Worm (Caenorhabditis elegans) whole organism, young adult: ENCODE data around the gene sqst-4.

Source experiments
- T26A5.8 ChIP-seq: sonication (generic microtip); optimal IDR thresholded peaks from 2 replicates; lab custom pipeline; 2016; ENCODE audit warnings: missing genetic modification characterization, missing compliant biosample characterization
- ceh-27 ChIP-seq: fragments of 200-800 bp; sonication (Bioruptor generic); optimal IDR thresholded peaks from 2 replicates; lab custom pipeline; 2018; ENCODE audit warnings: mild to moderate bottlenecking, missing genetic modification characterization, moderate library complexity, missing compliant biosample characterization
- ceh-58 ChIP-seq: fragments of 200-800 bp; sonication (Bioruptor generic); IDR thresholded peaks from 2 replicates; pipeline ENCODE4 v1.3.6; 2022; ENCODE audit warnings: missing genetic modification characterization, missing compliant biosample characterization
- dpl-1 ChIP-seq: fragments of 150-350 bp; optimal IDR thresholded peaks from 2 replicates; lab custom pipeline; 2014; ENCODE audit warnings: missing biosample characterization, missing genetic modification reagents, missing genetic modification characterization
- egl-44 ChIP-seq: fragments of 200-800 bp; sonication (Bioruptor generic); IDR thresholded peaks from 2 replicates; pipeline ENCODE4 v1.3.6; 2022; ENCODE audit warnings: missing genetic modification reagents, missing genetic modification characterization, missing compliant biosample characterization
- fkh-3 ChIP-seq: sonication (generic microtip); optimal IDR thresholded peaks from 2 replicates; lab custom pipeline; 2016; ENCODE audit warnings: mild to moderate bottlenecking, missing genetic modification characterization, missing compliant biosample characterization
- gei-17 ChIP-seq: fragments of 200-800 bp; sonication (Bioruptor generic); optimal IDR thresholded peaks from 2 replicates; lab custom pipeline; 2018; ENCODE audit warnings: mild to moderate bottlenecking, missing genetic modification characterization, missing compliant biosample characterization
- nfya-1 ChIP-seq: sonication (generic microtip); optimal IDR thresholded peaks from 2 replicates; lab custom pipeline; 2017; ENCODE audit warnings: antibody characterized with exemption, missing compliant biosample characterization, missing genetic modification characterization, borderline replicate concordance; ENCODE audit not compliant: insufficient read depth
- nfyb-1 ChIP-seq: fragments of 200-800 bp; sonication (Bioruptor generic); IDR thresholded peaks from 2 replicates; pipeline ENCODE4 v1.3.6; 2022; ENCODE audit warnings: missing genetic modification reagents, missing genetic modification characterization, missing compliant biosample characterization
- nhr-27 ChIP-seq: fragments of 200-800 bp; sonication (Bioruptor generic); optimal IDR thresholded peaks from 2 replicates; lab custom pipeline; 2018; ENCODE audit warnings: mild to moderate bottlenecking, missing genetic modification characterization, moderate library complexity, missing compliant biosample characterization
- snpc-4 ChIP-seq, 5 experiments: fragments of 150-350 bp in 1 of 5; sonication (generic microtip) in 4 of 5; optimal IDR thresholded peaks; 2 replicates each; lab custom pipeline; 2014 to 2018; ENCODE audit warnings: missing genetic modification characterization in 5 of 5, missing biosample characterization in 3 of 5, antibody characterized with exemption in 2 of 5, mild to moderate bottlenecking in 2 of 5, missing compliant biosample characterization in 2 of 5, missing genotype in 2 of 5, moderate library complexity in 2 of 5, missing genetic modification reagents in 1 of 5
- unc-62 ChIP-seq: fragments of 150-350 bp; optimal IDR thresholded peaks from 2 replicates; lab custom pipeline; 2014; ENCODE audit warnings: missing biosample characterization, missing genetic modification reagents, missing genetic modification characterization
- ztf-28 ChIP-seq: fragments of 200-800 bp; sonication (Bioruptor generic); IDR thresholded peaks from 2 replicates; pipeline ENCODE4 v1.3.6; 2022; ENCODE audit warnings: missing genetic modification reagents, missing genetic modification characterization, missing compliant biosample characterization

DNA sequence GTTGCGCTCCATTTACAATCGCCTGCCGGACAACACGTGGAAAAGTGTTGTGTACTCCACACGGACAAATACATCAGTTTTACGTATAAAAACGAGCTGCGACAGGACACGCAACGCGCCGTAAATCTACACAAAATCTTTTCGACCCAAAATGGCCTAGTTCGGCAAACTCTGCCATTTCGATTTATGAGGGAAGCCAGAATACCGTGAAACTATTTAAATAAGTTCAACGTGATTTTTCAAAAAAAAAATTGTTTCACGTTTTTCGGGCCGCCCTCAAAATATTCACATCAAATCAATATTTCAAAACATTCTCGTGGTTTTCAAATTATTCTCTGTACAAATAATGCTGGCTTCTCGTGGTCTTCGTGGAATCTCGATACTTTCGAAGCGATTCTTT lies 38.6 kb downstream of the sqst-4 start, which contains the start of gene F36D3.8:
- TF ChIP-seq nfya-1 (tag; lab: Kevin White, UChicago) (no peak), nfyb-1 (GFP tag; lab: Robert Waterston, UW) (no peak), T26A5.8 (tag; lab: Kevin White, UChicago) (no peak), fkh-3 (tag; lab: Kevin White, UChicago) (no peak), unc-62 (GFP tag; lab: Kevin White, UChicago) (no peak), egl-44 (GFP tag; lab: Robert Waterston, UW) (no peak), nhr-27 (tag; lab: Kevin White, UChicago) (no peak), ceh-27 (GFP tag; lab: Kevin White, UChicago) (no peak), dpl-1 (GFP tag; lab: Kevin White, UChicago) (no peak), ceh-58 (GFP tag; lab: Robert Waterston, UW) (no peak), snpc-4 (GFP tag; optimal IDR thresholded peaks at IDR 0.05; lab: Kevin White, UChicago) (no peak), snpc-4 (tag; optimal IDR thresholded peaks at IDR 0.05; lab: Kevin White, UChicago) (no peak), ztf-28 (no peak), gei-17 (GFP tag; lab: Kevin White, UChicago) (no peak)
